Worm (Caenorhabditis elegans): ENCODE measurements around the gene C17F4.11.

DNA sequence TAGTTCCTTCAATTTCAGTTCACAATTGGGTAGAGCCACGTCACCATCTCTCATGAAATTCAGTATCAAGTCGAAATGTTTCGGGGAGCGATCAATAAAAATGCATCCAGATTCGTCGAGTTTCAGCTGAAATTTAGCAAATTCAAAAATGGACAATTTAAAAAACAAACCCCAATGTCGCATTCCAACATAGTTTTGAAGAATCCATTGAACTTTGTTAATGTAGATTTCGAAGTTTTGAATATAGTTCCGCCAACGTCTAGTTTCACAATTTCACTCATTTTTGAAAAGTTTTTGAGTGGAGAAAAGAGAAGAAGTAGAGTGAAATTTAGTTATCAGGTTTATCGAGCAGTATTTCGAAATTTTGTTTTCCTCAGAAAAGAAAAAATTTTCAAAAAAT lies 15.5 kb upstream of the C17F4.11 start, which contains the start of gene ZC239.14:
- TF ChIP-seq ceh-9 (tag; optimal IDR thresholded peaks at IDR 0.05) (no peak), dve-1 (tag; optimal IDR thresholded peaks at IDR 0.05) (no peak), ama-1 (optimal IDR thresholded peaks at IDR 0.05) (no peak), sox-4 (tag; optimal IDR thresholded peaks at IDR 0.05) (no peak), hlh-30 (tag; optimal IDR thresholded peaks at IDR 0.05; ENCODE audit: insufficient read depth) (no peak), unc-55 (GFP tag; optimal IDR thresholded peaks at IDR 0.05) (no peak), nfya-1 (tag; optimal IDR thresholded peaks at IDR 0.05) (no peak), dmd-4 (tag; optimal IDR thresholded peaks at IDR 0.05; ENCODE audit: borderline replicate concordance) (no peak), ref-2 (tag; optimal IDR thresholded peaks at IDR 0.05) (no peak), ttx-3 (tag; optimal IDR thresholded peaks at IDR 0.05) (no peak)

All from whole organism, late embryonic.